Worm (Caenorhabditis elegans) whole organism, L3 larva: ENCODE results near the gene ZC239.5.

ENCODE experiments used
- ama-1 ChIP-seq: fragments of 150-350 bp; optimal IDR thresholded peaks from 2 replicates; lab custom pipeline; 2018
- egl-27 ChIP-seq: sonication (generic microtip); optimal IDR thresholded peaks from 4 replicates; lab custom pipeline; 2017; ENCODE audit warnings: missing biosample characterization, missing genetic modification reagents, missing genetic modification characterization
- fkh-10 ChIP-seq: sonication (generic microtip); optimal IDR thresholded peaks from 2 replicates; lab custom pipeline; 2017; ENCODE audit warnings: missing biosample characterization, missing genetic modification reagents, missing genetic modification characterization
- lin-39 ChIP-seq: fragments of 150-350 bp; optimal IDR thresholded peaks from 2 replicates; lab custom pipeline; 2018; ENCODE audit warnings: missing biosample characterization, missing genetic modification reagents, missing genetic modification characterization
- mdl-1 ChIP-seq: fragments of 150-350 bp; optimal IDR thresholded peaks from 2 replicates; lab custom pipeline; 2014; ENCODE audit warnings: missing biosample characterization, missing genetic modification characterization
- nhr-11 ChIP-seq: fragments of 150-350 bp; optimal IDR thresholded peaks from 2 replicates; lab custom pipeline; 2014; ENCODE audit warnings: missing biosample characterization, missing genetic modification characterization
- nhr-76 ChIP-seq: fragments of 150-350 bp; sonication (generic microtip); optimal IDR thresholded peaks from 5 replicates; lab custom pipeline; 2014; ENCODE audit warnings: missing biosample characterization, missing genetic modification characterization
- zag-1 ChIP-seq: fragments of 150-350 bp; optimal IDR thresholded peaks from 2 replicates; lab custom pipeline; 2014; ENCODE audit warnings: missing biosample characterization, missing genetic modification characterization

DNA sequence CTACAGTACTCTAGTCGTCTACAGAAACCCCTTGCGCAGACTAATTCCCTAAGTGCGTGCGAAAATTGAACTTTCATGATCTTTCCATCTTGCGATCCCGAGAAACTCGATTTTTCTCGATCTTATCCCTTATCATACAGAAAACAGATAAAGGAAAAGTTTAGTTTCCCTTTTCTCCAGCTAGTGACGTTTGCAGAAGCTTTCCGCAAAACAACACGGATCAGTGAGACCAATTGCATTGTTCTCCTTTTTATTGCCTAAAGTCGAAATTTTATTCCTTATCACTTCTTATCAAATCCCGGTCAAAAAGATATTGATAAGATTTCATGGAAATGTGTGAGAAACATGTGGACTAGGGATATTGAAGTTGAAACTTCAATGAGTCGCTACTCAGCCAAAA lies 31.4 kb downstream of the ZC239.5 start:
- no peak for TF ChIP-seq lin-39 (tag; lab: Kevin White, UChicago)
- no peak for TF ChIP-seq nhr-11 (tag; lab: Kevin White, UChicago)
- TF ChIP-seq fkh-10 (GFP tag; lab: Kevin White, UChicago), result no peak
- TF ChIP-seq nhr-76 (tag; lab: Kevin White, UChicago), result no peak
- no peak for TF ChIP-seq egl-27 (tag; lab: Kevin White, UChicago)
- TF ChIP-seq ama-1 (lab: Kevin White, UChicago), result no peak
- TF ChIP-seq mdl-1 (tag; lab: Kevin White, UChicago), result no peak
- TF ChIP-seq zag-1 (tag; lab: Kevin White, UChicago), result no peak
